Worm (Caenorhabditis elegans): Measurements from ENCODE around the gene C45B11.9.

DNA sequence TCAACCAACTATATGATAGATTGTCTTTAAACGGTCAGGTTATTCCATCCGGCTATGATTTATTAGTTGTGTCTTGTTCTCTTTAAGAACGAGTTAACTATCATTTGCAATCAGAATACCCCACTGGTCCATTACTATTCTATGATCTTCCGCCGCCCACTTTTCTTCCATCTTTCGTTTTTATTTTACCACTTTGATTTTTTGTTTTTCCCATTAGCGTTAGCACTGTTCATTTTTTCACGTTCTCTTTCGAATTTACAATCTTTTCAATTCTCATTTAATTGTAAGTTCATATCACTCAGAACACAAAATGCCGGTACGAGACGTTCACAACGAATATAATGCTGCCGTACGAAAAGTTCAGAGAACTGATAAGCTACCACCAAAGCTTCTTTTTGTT, 13.7 kb downstream of the C45B11.9 start, which contains the start of gene T04C12.7:
- TF ChIP-seq ZK546.5 (tag; optimal IDR thresholded peaks at IDR 0.05) (no peak), skn-1 (tag; optimal IDR thresholded peaks at IDR 0.05) (no peak), ztf-11 (tag; optimal IDR thresholded peaks at IDR 0.05) (no peak), unc-62 (GFP tag; optimal IDR thresholded peaks at IDR 0.05) (no peak), elt-3 (tag; optimal IDR thresholded peaks at IDR 0.05) (no peak), mdl-1 (tag; optimal IDR thresholded peaks at IDR 0.05) (no peak)

All from whole organism, L3 larva.